Worm (Caenorhabditis elegans): ENCODE measurements around the gene phf-32.

DNA sequence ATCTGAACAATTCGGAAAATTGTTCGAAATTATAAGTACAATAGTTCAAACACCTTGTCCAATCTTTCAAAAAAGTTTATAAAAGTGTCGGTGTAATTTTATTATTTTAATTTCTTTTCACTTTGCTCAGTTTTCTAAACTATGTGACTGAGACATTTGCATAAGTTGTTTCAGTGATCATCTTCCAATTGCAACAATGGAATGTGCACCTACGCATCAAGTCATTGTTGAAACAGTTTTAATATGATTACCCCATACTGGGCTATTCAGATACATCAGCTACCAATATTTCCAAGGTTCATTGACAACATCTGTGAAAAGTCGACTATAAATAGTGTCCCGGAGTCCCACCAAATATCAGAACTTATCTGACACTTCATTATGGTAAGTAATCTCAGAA, 50.5 kb downstream of the phf-32 start, which contains the start of gene nspc-13:
- TF ChIP-seq bed-3 (GFP tag; optimal IDR thresholded peaks at IDR 0.05) (no peak), M03D4.4 (tag; optimal IDR thresholded peaks at IDR 0.05) (no peak), nhr-76 (tag; optimal IDR thresholded peaks at IDR 0.05) (no peak), unc-39 (tag; optimal IDR thresholded peaks at IDR 0.05) (no peak), sptf-1 (tag; optimal IDR thresholded peaks at IDR 0.05) (no peak), ceh-83 (GFP tag; optimal IDR thresholded peaks at IDR 0.05) (no peak), elt-3 (tag; optimal IDR thresholded peaks at IDR 0.05) (no peak), nhr-237 (tag; optimal IDR thresholded peaks at IDR 0.05) (no peak), lsy-2 (tag; optimal IDR thresholded peaks at IDR 0.05) (no peak), nhr-28 (tag; optimal IDR thresholded peaks at IDR 0.05) (no peak), snpc-4 (tag; optimal IDR thresholded peaks at IDR 0.05) (no peak)
